Worm (Caenorhabditis elegans) whole organism, L4 larva: ENCODE data around the gene srx-7.

Experiments used
- F26F4.8 ChIP-seq: fragments of 200-800 bp; sonication (Bioruptor generic); conservative IDR thresholded peaks from 2 replicates; pipeline ENCODE4 v1.3.6; 2022; ENCODE audit warnings: missing genetic modification characterization, missing compliant biosample characterization
- F44E2.7 ChIP-seq: fragments of 200-800 bp; sonication (Bioruptor generic); IDR thresholded peaks from 2 replicates; pipeline ENCODE4 v2.1.2; 2022; ENCODE audit warnings: missing genetic modification characterization, missing compliant biosample characterization
- Y48G9A.11 ChIP-seq: fragments of 200-800 bp; sonication (Bioruptor generic); IDR thresholded peaks from 2 replicates; pipeline ENCODE4 v1.3.6; 2022; ENCODE audit warnings: missing genetic modification reagents, missing genetic modification characterization, missing compliant biosample characterization
- Y5F2A.4 ChIP-seq: fragments of 200-800 bp; sonication (Bioruptor generic); optimal IDR thresholded peaks from 2 replicates; lab custom pipeline; 2018; ENCODE audit warnings: mild to moderate bottlenecking, missing genetic modification characterization, missing compliant biosample characterization
- aha-1 ChIP-seq: fragments of 150-350 bp; peaks from one replicate; lab custom pipeline; 2014; ENCODE audit warnings: missing biosample characterization, missing genetic modification characterization
- aly-2 ChIP-seq: sonication (generic microtip); optimal IDR thresholded peaks from 2 replicates; lab custom pipeline; 2018; ENCODE audit warnings: missing biosample characterization, missing genetic modification characterization
- ama-1 ChIP-seq: fragments of 150-350 bp; optimal IDR thresholded peaks from 2 replicates; lab custom pipeline; 2014; ENCODE audit warnings: inconsistent platforms, mixed read lengths
- ceh-32 ChIP-seq: sonication (generic microtip); optimal IDR thresholded peaks from 2 replicates; lab custom pipeline; 2016; ENCODE audit warnings: mild to moderate bottlenecking, missing genetic modification characterization, missing compliant biosample characterization; ENCODE audit not compliant: poor library complexity
- ceh-62 ChIP-seq: sonication (generic microtip); optimal IDR thresholded peaks from 2 replicates; lab custom pipeline; 2017; ENCODE audit warnings: missing biosample characterization, missing genetic modification characterization
- daf-12 ChIP-seq: fragments of 150-350 bp; optimal IDR thresholded peaks from 2 replicates; lab custom pipeline; 2014; ENCODE audit warnings: missing biosample characterization, missing genetic modification reagents, missing genetic modification characterization
- dmd-6 ChIP-seq: fragments of 200-800 bp; sonication (Bioruptor generic); IDR thresholded peaks from 2 replicates; pipeline ENCODE4 v1.3.6; 2022; ENCODE audit warnings: missing genetic modification reagents, missing genetic modification characterization, missing compliant biosample characterization
- dmd-9 ChIP-seq: fragments of 200-800 bp; sonication (Bioruptor generic); IDR thresholded peaks from 2 replicates; pipeline ENCODE4 v1.3.6; 2022; ENCODE audit warnings: missing genetic modification reagents, missing genetic modification characterization, missing compliant biosample characterization
- duxl-1 ChIP-seq: sonication (generic microtip); optimal IDR thresholded peaks from 2 replicates; lab custom pipeline; 2016; ENCODE audit warnings: mild to moderate bottlenecking, missing genetic modification characterization, moderate library complexity, missing compliant biosample characterization; ENCODE audit not compliant: poor library complexity
- egl-27 ChIP-seq: sonication (generic microtip); optimal IDR thresholded peaks from 3 replicates; lab custom pipeline; 2017; ENCODE audit warnings: missing biosample characterization, missing genetic modification reagents, missing genetic modification characterization
- fos-1 ChIP-seq: fragments of 150-350 bp; optimal IDR thresholded peaks from 2 replicates; lab custom pipeline; 2014; ENCODE audit warnings: missing biosample characterization, missing genetic modification characterization
- gei-8 ChIP-seq: fragments of 200-800 bp; sonication (Bioruptor generic); optimal IDR thresholded peaks from 2 replicates; lab custom pipeline; 2018; ENCODE audit warnings: mild to moderate bottlenecking, missing genetic modification characterization, missing compliant biosample characterization
- hlh-11 ChIP-seq: fragments of 200-800 bp; sonication (Bioruptor generic); optimal IDR thresholded peaks from 2 replicates; lab custom pipeline; 2018; ENCODE audit warnings: mild to moderate bottlenecking, missing genetic modification characterization, missing compliant biosample characterization
- hlh-30 ChIP-seq: sonication (generic microtip); optimal IDR thresholded peaks from 2 replicates; lab custom pipeline; 2017; ENCODE audit warnings: antibody characterized with exemption, mild to moderate bottlenecking, missing genetic modification characterization, missing compliant biosample characterization; ENCODE audit not compliant: insufficient read depth
- lin-1 ChIP-seq: fragments of 200-800 bp; sonication (Bioruptor generic); IDR thresholded peaks from 2 replicates; pipeline ENCODE4 v1.3.6; 2022; ENCODE audit warnings: missing genetic modification reagents, missing genetic modification characterization, missing compliant biosample characterization
- lin-15B ChIP-seq: fragments of 150-350 bp; sonication (generic microtip); optimal IDR thresholded peaks from 3 replicates; lab custom pipeline; 2014; ENCODE audit warnings: missing biosample characterization, missing genetic modification characterization
- lir-3 ChIP-seq: sonication (generic microtip); optimal IDR thresholded peaks from 2 replicates; lab custom pipeline; 2016; ENCODE audit warnings: mild to moderate bottlenecking, missing genetic modification characterization, missing compliant biosample characterization
- lsy-2 ChIP-seq, 2 experiments: fragments of 150-350 bp in 1 of 2; sonication (generic microtip) in 1 of 2; optimal IDR thresholded peaks; 2 replicates each; lab custom pipeline; 2014 to 2017; ENCODE audit warnings: missing biosample characterization in 2 of 2, missing genetic modification characterization in 2 of 2
- mdl-1 ChIP-seq, 2 experiments: fragments of 150-350 bp in 1 of 2; sonication (generic microtip) in 1 of 2; optimal IDR thresholded peaks; 2 replicates each; lab custom pipeline; 2014 to 2017; ENCODE audit warnings: missing biosample characterization in 2 of 2, missing genetic modification characterization in 2 of 2
- mep-1 ChIP-seq: fragments of 150-350 bp; sonication (generic microtip); optimal IDR thresholded peaks from 3 replicates; lab custom pipeline; 2014; ENCODE audit warnings: missing biosample characterization, missing genetic modification characterization
- mes-2 ChIP-seq: sonication (generic microtip); optimal IDR thresholded peaks from 2 replicates; lab custom pipeline; 2016; ENCODE audit warnings: missing genotype, mild to moderate bottlenecking, missing genetic modification characterization, missing compliant biosample characterization; ENCODE audit not compliant: poor library complexity, severe bottlenecking
- mxl-3 ChIP-seq: fragments of 200-800 bp; sonication (Bioruptor generic); optimal IDR thresholded peaks from 2 replicates; lab custom pipeline; 2018; ENCODE audit warnings: mild to moderate bottlenecking, missing genetic modification characterization, missing compliant biosample characterization
- nhr-102 ChIP-seq: sonication (generic microtip); optimal IDR thresholded peaks from 2 replicates; lab custom pipeline; 2016; ENCODE audit warnings: mild to moderate bottlenecking, missing genetic modification characterization, moderate library complexity, missing compliant biosample characterization
- nhr-11 ChIP-seq: fragments of 150-350 bp; optimal IDR thresholded peaks from 2 replicates; lab custom pipeline; 2014; ENCODE audit warnings: missing biosample characterization, missing genetic modification characterization
- nhr-25 ChIP-seq: sonication (generic microtip); optimal IDR thresholded peaks from 2 replicates; lab custom pipeline; 2017; ENCODE audit warnings: missing genetic modification characterization, mild to moderate bottlenecking, missing compliant biosample characterization, antibody characterized with exemption, moderate library complexity, borderline replicate concordance; ENCODE audit not compliant: insufficient read depth
- nhr-41 ChIP-seq: fragments of 200-800 bp; sonication (Bioruptor generic); IDR thresholded peaks from 2 replicates; pipeline ENCODE4 v1.3.6; 2022; ENCODE audit warnings: missing genetic modification reagents, missing genetic modification characterization, missing compliant biosample characterization
- nhr-48 ChIP-seq: sonication (generic microtip); optimal IDR thresholded peaks from 2 replicates; lab custom pipeline; 2016; ENCODE audit warnings: mild to moderate bottlenecking, missing genetic modification characterization, missing compliant biosample characterization
- pha-4 ChIP-seq, 2 experiments: fragments of 150-350 bp in 1 of 2; fragments of 200-800 bp in 1 of 2; sonication (Bioruptor generic) in 1 of 2; IDR thresholded peaks in 1 of 2; optimal IDR thresholded peaks in 1 of 2; 2 replicates each; pipeline versions ENCODE4 v1.3.6 to Lab custom; 2014 to 2022; ENCODE audit warnings: missing genetic modification characterization in 2 of 2, missing genetic modification reagents in 2 of 2, missing biosample characterization in 1 of 2, missing compliant biosample characterization in 1 of 2
- php-3 ChIP-seq: fragments of 200-800 bp; sonication (Bioruptor generic); IDR thresholded peaks from 2 replicates; pipeline ENCODE4 v1.3.6; 2022; ENCODE audit warnings: missing genetic modification reagents, missing genetic modification characterization, missing compliant biosample characterization
- pqm-1 ChIP-seq: sonication (generic microtip); optimal IDR thresholded peaks from 2 replicates; lab custom pipeline; 2017; ENCODE audit warnings: missing biosample characterization, missing genetic modification characterization
- rbr-2 ChIP-seq: sonication (generic microtip); optimal IDR thresholded peaks from 2 replicates; lab custom pipeline; 2016; ENCODE audit warnings: missing genotype, missing genetic modification characterization, missing compliant biosample characterization
- spr-1 ChIP-seq: sonication (generic microtip); optimal IDR thresholded peaks from 2 replicates; lab custom pipeline; 2016; ENCODE audit warnings: mild to moderate bottlenecking, missing genetic modification characterization, missing compliant biosample characterization
- tag-97 ChIP-seq: fragments of 200-800 bp; sonication (Bioruptor generic); IDR thresholded peaks from 2 replicates; pipeline ENCODE4 v1.3.6; 2022; ENCODE audit warnings: missing genetic modification characterization, missing compliant biosample characterization
- unc-62 ChIP-seq, 3 experiments: fragments of 150-350 bp in 1 of 3; sonication (generic microtip); optimal IDR thresholded peaks in 2 of 3; peaks in 1 of 3; 1 replicate in 1 of 3; 2 replicates in 2 of 3; lab custom pipeline; 2014 to 2017; ENCODE audit warnings: missing biosample characterization in 3 of 3, missing genetic modification characterization in 3 of 3, missing genetic modification reagents in 3 of 3, missing genotype in 1 of 3
- zip-2 ChIP-seq: fragments of 150-350 bp; optimal IDR thresholded peaks from 2 replicates; lab custom pipeline; 2014; ENCODE audit warnings: missing biosample characterization, missing genetic modification characterization
- ztf-7 ChIP-seq: fragments of 150-350 bp; optimal IDR thresholded peaks from 2 replicates; lab custom pipeline; 2014; ENCODE audit warnings: missing biosample characterization, missing genetic modification characterization

Gene srx-7

ce11 chrV:590182-590581, 30.2 kb downstream of the srx-7 start, which contains the start of gene ZK488.6:
Gene ZK488.6 (plus strand): TSS chrV:590482.
- TF ChIP-seq lsy-2 (tag; optimal IDR thresholded peaks at IDR 0.05; lab: Kevin White, UChicago) (no peak), F26F4.8 (GFP tag; lab: Robert Waterston, UW) (no peak), duxl-1 (tag; lab: Kevin White, UChicago) (no peak), pqm-1 (tag; lab: Kevin White, UChicago) (no peak), nhr-25 (tag; lab: Kevin White, UChicago) (no peak), pha-4 (GFP tag; IDR thresholded peaks at IDR 0.05; lab: Robert Waterston, UW) (no peak), pha-4 (tag; optimal IDR thresholded peaks at IDR 0.05; lab: Kevin White, UChicago) (no peak), lin-1 (no peak), hlh-11 (tag; lab: Kevin White, UChicago) (no peak), aha-1 (tag; lab: Kevin White, UChicago) (no peak), fos-1 (tag; lab: Kevin White, UChicago) (no peak), php-3 (GFP tag; lab: Robert Waterston, UW) (no peak), mdl-1 (tag; optimal IDR thresholded peaks at IDR 0.05; lab: Kevin White, UChicago) (no peak), zip-2 (tag; lab: Kevin White, UChicago) (no peak), aly-2 (tag; lab: Kevin White, UChicago) (no peak), mes-2 (tag; lab: Kevin White, UChicago) (no peak)

DNA sequence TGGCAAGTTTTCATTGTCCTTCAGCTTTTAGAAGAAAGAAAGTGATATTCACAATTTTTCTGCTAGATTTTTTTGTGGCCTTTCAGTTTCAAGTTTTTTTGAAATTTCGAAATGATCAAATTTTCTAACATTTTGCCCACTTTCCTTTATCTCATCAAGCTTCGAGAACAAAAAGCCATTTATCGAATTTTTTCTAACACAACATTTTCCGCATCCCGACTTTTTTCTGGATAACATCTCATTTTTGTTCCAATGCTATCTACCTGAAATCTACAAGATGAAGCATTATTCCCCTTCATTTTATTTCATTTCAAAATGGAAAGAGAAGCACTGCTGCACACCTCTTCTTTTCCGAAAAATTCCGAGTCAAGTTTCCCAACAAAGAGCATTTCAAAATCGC, 33.0 kb downstream of the srx-7 start, which contains the start of gene ZK488.5:
ZK488.5 (plus strand) TSS at position 301 of the 400 bp plus-strand sequence.
- TF ChIP-seq F44E2.7 (GFP tag; lab: Robert Waterston, UW), result no peak
- no peak for TF ChIP-seq lin-15B
- no peak for TF ChIP-seq spr-1 (tag; lab: Kevin White, UChicago)
- TF ChIP-seq tag-97, result no peak
- TF ChIP-seq egl-27 (tag; lab: Kevin White, UChicago), result no peak
- TF ChIP-seq hlh-30 (tag; lab: Kevin White, UChicago), result no peak
- TF ChIP-seq mxl-3 (GFP tag; lab: Kevin White, UChicago), result no peak
- no peak for TF ChIP-seq lir-3
- TF ChIP-seq dmd-9, result no peak
- TF ChIP-seq Y5F2A.4 (GFP tag; lab: Kevin White, UChicago), result no peak
- TF ChIP-seq nhr-11 (tag; lab: Kevin White, UChicago), result no peak
- TF ChIP-seq gei-8 (GFP tag; lab: Kevin White, UChicago), result no peak
- TF ChIP-seq Y48G9A.11 (GFP tag; lab: Robert Waterston, UW), result no peak
- no peak for TF ChIP-seq aly-2 (tag; lab: Kevin White, UChicago)
- no peak for TF ChIP-seq nhr-102 (tag; lab: Kevin White, UChicago)
- no peak for TF ChIP-seq dmd-6 (GFP tag; lab: Robert Waterston, UW)

ce11 chrV:596923-597322, 36.9 kb downstream of the srx-7 start:
- TF ChIP-seq ceh-62 (tag; lab: Kevin White, UChicago) (no peak), ceh-32 (tag; lab: Kevin White, UChicago) (no peak), nhr-48 (tag; lab: Kevin White, UChicago) (no peak), unc-62 (GFP tag; optimal IDR thresholded peaks at IDR 0.05 in 1 of 2; lab: Kevin White, UChicago) (no peak), unc-62 (tag; optimal IDR thresholded peaks at IDR 0.05; lab: Kevin White, UChicago) (no peak)

DNA sequence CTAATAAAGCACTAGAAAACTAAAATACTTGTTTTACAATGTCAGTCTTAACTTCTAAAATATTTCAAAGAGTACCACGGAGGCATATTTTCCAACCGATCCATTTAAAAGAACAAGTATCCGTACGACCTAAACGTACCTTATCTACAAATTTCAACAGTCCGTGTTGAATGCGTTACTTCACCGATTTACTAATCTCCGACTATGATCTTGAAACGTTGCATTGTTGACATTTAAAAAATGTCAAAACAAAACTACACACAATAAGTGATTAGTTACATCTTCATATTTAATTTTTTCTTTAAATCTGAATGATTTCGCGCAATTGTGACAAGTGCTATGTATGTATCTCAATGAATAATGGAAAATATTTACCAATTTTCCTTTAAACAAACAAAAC, 37.8 kb downstream of the srx-7 start:
- TF ChIP-seq hlh-30 (tag; lab: Kevin White, UChicago) (no peak), daf-12 (tag; lab: Kevin White, UChicago) (no peak), Y48G9A.11 (GFP tag; lab: Robert Waterston, UW) (no peak), pha-4 (GFP tag; IDR thresholded peaks at IDR 0.05; lab: Robert Waterston, UW) (no peak), pha-4 (tag; optimal IDR thresholded peaks at IDR 0.05; lab: Kevin White, UChicago) (no peak), aly-2 (tag; lab: Kevin White, UChicago) (no peak), dmd-6 (GFP tag; lab: Robert Waterston, UW) (no peak), F26F4.8 (GFP tag; lab: Robert Waterston, UW) (no peak), mep-1 (no peak), ztf-7 (tag; lab: Kevin White, UChicago) (no peak), fos-1 (tag; lab: Kevin White, UChicago) (no peak), nhr-41 (GFP tag; lab: Robert Waterston, UW) (no peak), rbr-2 (no peak), Y5F2A.4 (GFP tag; lab: Kevin White, UChicago) (no peak), ama-1 (no peak)
